Worm (Caenorhabditis elegans) whole organism, mixed stage, embryonic: ENCODE data around the gene atp-2.

Experiments used
- ceh-83 ChIP-seq: fragments of 200-800 bp; sonication (Bioruptor generic); optimal IDR thresholded peaks from 2 replicates; lab custom pipeline; 2018; ENCODE audit warnings: mild to moderate bottlenecking, missing genetic modification characterization, missing compliant biosample characterization
- elt-1 ChIP-seq: sonication (generic microtip); optimal IDR thresholded peaks from 2 replicates; lab custom pipeline; 2017; ENCODE audit warnings: missing genetic modification characterization, mild to moderate bottlenecking, missing compliant biosample characterization, antibody characterized with exemption, moderate library complexity, borderline replicate concordance; ENCODE audit not compliant: insufficient read depth
- hlh-1 ChIP-seq: fragments of 150-350 bp; optimal IDR thresholded peaks from 2 replicates; lab custom pipeline; 2014; ENCODE audit warnings: missing biosample characterization, missing genetic modification reagents, missing genetic modification characterization
- nhr-2 ChIP-seq: fragments of 150-350 bp; optimal IDR thresholded peaks from 2 replicates; lab custom pipeline; 2014; ENCODE audit warnings: missing biosample characterization, missing genetic modification characterization
- nhr-28 ChIP-seq: fragments of 150-350 bp; optimal IDR thresholded peaks from 2 replicates; lab custom pipeline; 2014; ENCODE audit warnings: missing biosample characterization, missing genetic modification characterization
- snpc-4 ChIP-seq: fragments of 150-350 bp; optimal IDR thresholded peaks from 2 replicates; lab custom pipeline; 2014; ENCODE audit warnings: missing biosample characterization, missing genetic modification characterization
- sptf-1 ChIP-seq: sonication (generic microtip); optimal IDR thresholded peaks from 2 replicates; lab custom pipeline; 2017; ENCODE audit warnings: mild to moderate bottlenecking, missing genetic modification characterization, moderate library complexity, missing compliant biosample characterization
- tbx-8 ChIP-seq: fragments of 200-800 bp; sonication (Bioruptor generic); optimal IDR thresholded peaks from 2 replicates; lab custom pipeline; 2018; ENCODE audit warnings: mild to moderate bottlenecking, missing genetic modification characterization, moderate library complexity, missing compliant biosample characterization
- unc-120 ChIP-seq: sonication (generic microtip); optimal IDR thresholded peaks from 2 replicates; lab custom pipeline; 2017; ENCODE audit warnings: missing genetic modification characterization, missing compliant biosample characterization; ENCODE audit not compliant: poor library complexity, severe bottlenecking
- unc-39 ChIP-seq: fragments of 150-350 bp; optimal IDR thresholded peaks from 2 replicates; lab custom pipeline; 2014; ENCODE audit warnings: missing biosample characterization, missing genetic modification characterization
- unc-62 ChIP-seq: fragments of 150-350 bp; optimal IDR thresholded peaks from 2 replicates; lab custom pipeline; 2014; ENCODE audit warnings: missing biosample characterization, missing genetic modification reagents, missing genetic modification characterization

ce11 chrIII:5225321-5225720, 2.9 kb upstream of the atp-2 start, which contains the start of gene nex-1:
- no peak for TF ChIP-seq unc-39
- no peak for TF ChIP-seq ceh-83
- TF ChIP-seq sptf-1 (tag; lab: Kevin White, UChicago) = no peak
- no peak for TF ChIP-seq nhr-28 (tag; lab: Kevin White, UChicago)
- no peak for TF ChIP-seq snpc-4 (tag; lab: Kevin White, UChicago)
- no peak for TF ChIP-seq unc-120 (tag; lab: Kevin White, UChicago)
- no peak for TF ChIP-seq nhr-2 (tag; lab: Kevin White, UChicago)
- TF ChIP-seq unc-62 = no peak
- no peak for TF ChIP-seq elt-1 (tag; lab: Kevin White, UChicago)
- no peak for TF ChIP-seq tbx-8 (GFP tag; lab: Kevin White, UChicago)
- no peak for TF ChIP-seq hlh-1 (tag; lab: Kevin White, UChicago)
